Worm (Caenorhabditis elegans): ENCODE data around the gene C14C11.7.

C14C11.7 gene

DNA sequence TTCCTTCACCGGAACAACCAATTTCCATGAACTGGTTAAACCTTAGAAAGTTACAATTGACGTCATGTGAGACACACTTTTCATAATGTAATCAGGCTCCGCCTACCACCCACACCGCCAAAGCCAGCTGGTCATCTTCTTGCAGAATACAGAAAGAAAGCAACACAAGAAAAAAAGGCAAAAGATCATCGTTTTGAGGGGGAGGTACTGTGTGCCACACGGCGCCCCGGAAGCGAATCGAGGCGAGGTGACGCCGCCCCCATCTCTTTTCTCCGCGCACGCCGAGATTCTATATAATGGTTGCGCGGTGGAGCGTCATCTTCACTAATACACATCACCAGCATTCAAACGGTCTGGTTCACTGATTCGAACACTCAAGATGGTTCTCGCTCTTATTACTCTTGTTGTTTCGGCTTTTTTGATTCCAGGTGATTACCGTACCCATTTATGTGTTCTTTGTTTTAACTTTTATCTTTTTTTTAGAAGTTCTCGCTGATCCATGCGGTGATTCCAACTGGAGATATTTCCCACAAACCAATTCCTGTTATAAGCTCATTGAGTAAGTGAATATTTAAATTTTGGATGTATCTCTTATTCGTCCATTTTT lies 34.1 kb upstream of the C14C11.7 start, which contains the start of gene clec-1:
TSS of gene clec-1 (plus strand) at position 320 of the 607 bp plus-strand sequence.
- TF ChIP-seq sma-3 (GFP tag; optimal IDR thresholded peaks at IDR 0.05) (peak; percentile 19), ZK546.5 (tag; optimal IDR thresholded peaks at IDR 0.05) (no peak)

DNA sequence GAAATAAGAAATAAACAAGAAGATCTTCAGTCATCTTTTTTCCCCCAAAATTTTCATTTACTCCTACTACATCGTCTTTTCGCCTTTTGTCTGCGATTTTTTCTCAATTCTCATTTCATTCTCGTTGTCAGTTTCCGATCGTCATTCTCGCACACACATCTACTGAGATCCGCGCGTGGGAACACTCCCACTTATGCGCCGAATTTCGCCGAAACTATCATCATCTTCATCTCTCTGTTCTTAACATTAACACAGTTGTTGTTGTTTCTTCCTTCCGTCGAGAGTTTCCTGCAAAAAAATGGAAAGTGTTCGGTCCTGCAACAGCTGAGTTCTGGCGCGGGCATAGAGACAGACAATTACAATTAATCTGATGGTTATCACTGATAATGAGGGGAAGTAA lies 31.7 kb upstream of the C14C11.7 start:
- TF ChIP-seq nhr-129 (tag; optimal IDR thresholded peaks at IDR 0.05) (peak; percentile 4), sem-4 (tag; optimal IDR thresholded peaks at IDR 0.05) (no peak), nhr-21 (tag; optimal IDR thresholded peaks at IDR 0.05) (peak; percentile 23), ZK546.5 (tag; optimal IDR thresholded peaks at IDR 0.05) (no peak), sma-3 (GFP tag; optimal IDR thresholded peaks at IDR 0.05) (peak; percentile 31), dmd-4 (tag; optimal IDR thresholded peaks at IDR 0.05) (no peak), blmp-1 (tag; optimal IDR thresholded peaks at IDR 0.05; ENCODE audit: insufficient read depth) (no peak), zag-1 (tag; optimal IDR thresholded peaks at IDR 0.05) (no peak), nhr-11 (tag; optimal IDR thresholded peaks at IDR 0.05) (no peak), F13H6.1 (tag; optimal IDR thresholded peaks at IDR 0.05) (no peak), skn-1 (tag; optimal IDR thresholded peaks at IDR 0.05) (no peak), elt-3 (tag; optimal IDR thresholded peaks at IDR 0.05) (no peak), nhr-237 (tag; optimal IDR thresholded peaks at IDR 0.05) (no peak), mbf-1 (tag; optimal IDR thresholded peaks at IDR 0.05) (no peak), egl-27 (tag; optimal IDR thresholded peaks at IDR 0.05) (peak; percentile 38), nhr-77 (tag; optimal IDR thresholded peaks at IDR 0.05) (no peak), nhr-6 (tag; optimal IDR thresholded peaks at IDR 0.05) (no peak), crh-2 (tag; optimal IDR thresholded peaks at IDR 0.05) (no peak), mdl-1 (tag; optimal IDR thresholded peaks at IDR 0.05) (peak in 1 of 2 experiments; percentile 13), nhr-12 (tag; optimal IDR thresholded peaks at IDR 0.05) (no peak), nhr-25 (tag; optimal IDR thresholded peaks at IDR 0.05) (no peak), nhr-23 (tag; optimal IDR thresholded peaks at IDR 0.05) (no peak), sma-9 (GFP tag; optimal IDR thresholded peaks at IDR 0.05) (no peak), sma-9 (tag; optimal IDR thresholded peaks at IDR 0.05) (no peak), Y55F3AM.14 (GFP tag; optimal IDR thresholded peaks at IDR 0.05) (peak; percentile 0), gmeb-1 (tag; optimal IDR thresholded peaks at IDR 0.05) (no peak), alr-1 (tag; optimal IDR thresholded peaks at IDR 0.05) (no peak)

DNA sequence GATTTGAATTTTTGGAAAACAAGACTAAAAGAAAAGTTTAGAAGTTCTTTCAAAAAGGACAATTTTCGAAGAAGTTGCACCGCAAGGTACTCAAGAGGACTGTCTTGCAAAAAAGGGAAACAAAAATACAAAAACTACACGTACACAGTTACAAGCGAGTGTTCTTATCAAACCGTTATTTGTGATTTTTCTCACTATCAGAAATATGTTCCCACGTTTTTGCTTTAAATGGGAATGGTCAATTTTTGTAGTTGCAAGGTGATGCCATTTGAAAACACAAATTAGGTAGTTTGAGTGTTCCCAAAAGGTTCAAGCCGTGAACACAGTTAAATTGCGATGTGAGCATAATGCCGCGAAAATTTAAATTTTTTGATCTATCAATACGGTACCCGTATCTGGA lies 30.3 kb upstream of the C14C11.7 start:
- TF ChIP-seq fos-1 (tag; optimal IDR thresholded peaks at IDR 0.05) (peak; percentile 38), unc-39 (tag; optimal IDR thresholded peaks at IDR 0.05) (no peak)

DNA sequence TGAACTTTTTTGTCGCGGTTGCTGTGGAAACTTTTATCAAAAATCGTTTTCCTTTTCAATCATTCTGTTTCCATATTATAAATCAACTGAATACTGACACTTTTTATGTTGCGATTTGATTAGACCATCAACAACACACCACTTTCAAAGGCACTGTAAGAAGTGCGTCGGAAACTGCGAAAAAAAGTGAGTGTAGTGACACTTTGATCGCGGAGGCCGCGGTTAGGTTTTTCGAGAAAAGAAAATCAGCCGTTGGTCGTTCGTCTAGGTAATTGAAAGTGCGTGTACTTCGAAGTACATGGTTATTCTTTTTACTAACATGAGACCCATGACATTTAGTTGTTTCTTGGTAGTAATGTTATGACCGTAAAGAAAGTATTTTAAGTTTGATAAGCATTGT lies 29.7 kb upstream of the C14C11.7 start:
- TF ChIP-seq nhr-129 (tag; optimal IDR thresholded peaks at IDR 0.05) (peak; percentile 16), sem-4 (tag; optimal IDR thresholded peaks at IDR 0.05) (no peak), blmp-1 (tag; optimal IDR thresholded peaks at IDR 0.05; ENCODE audit: insufficient read depth) (peak; percentile 46)

DNA sequence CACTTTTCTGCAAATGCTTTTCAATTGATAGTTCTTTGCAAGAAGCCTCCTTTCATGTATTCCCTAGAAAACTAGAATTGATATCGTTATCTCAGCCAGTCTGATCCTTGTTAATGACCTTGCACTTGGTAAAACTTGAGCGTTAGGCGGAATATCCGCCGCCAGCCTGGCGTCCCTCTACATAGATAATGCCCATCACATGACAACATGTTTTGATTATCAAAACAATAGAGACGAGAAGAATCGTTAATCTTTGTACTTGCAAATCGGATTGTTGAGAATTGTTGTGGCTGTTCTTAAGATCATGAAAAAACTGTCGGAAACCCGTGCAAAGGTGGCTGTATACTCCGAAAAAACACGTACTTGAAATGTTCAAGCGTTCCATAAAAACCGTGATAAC lies 27.7 kb upstream of the C14C11.7 start:
- TF ChIP-seq nhr-12 (tag; optimal IDR thresholded peaks at IDR 0.05): no peak
- no peak for TF ChIP-seq skn-1 (tag; optimal IDR thresholded peaks at IDR 0.05)
- peak; percentile 26 for TF ChIP-seq nhr-129 (tag; optimal IDR thresholded peaks at IDR 0.05)
- peak; percentile 46 for TF ChIP-seq sma-9 (GFP tag; optimal IDR thresholded peaks at IDR 0.05)
- no peak for TF ChIP-seq sma-9 (tag; optimal IDR thresholded peaks at IDR 0.05)
- TF ChIP-seq nhr-25 (tag; optimal IDR thresholded peaks at IDR 0.05): peak; percentile 48
- TF ChIP-seq sma-3 (GFP tag; optimal IDR thresholded peaks at IDR 0.05): peak; percentile 38
- no peak for TF ChIP-seq ceh-16 (tag; optimal IDR thresholded peaks at IDR 0.05)
- peak; percentile 78 for TF ChIP-seq nhr-21 (tag; optimal IDR thresholded peaks at IDR 0.05)
- TF ChIP-seq gmeb-1 (tag; optimal IDR thresholded peaks at IDR 0.05): peak; percentile 22

DNA sequence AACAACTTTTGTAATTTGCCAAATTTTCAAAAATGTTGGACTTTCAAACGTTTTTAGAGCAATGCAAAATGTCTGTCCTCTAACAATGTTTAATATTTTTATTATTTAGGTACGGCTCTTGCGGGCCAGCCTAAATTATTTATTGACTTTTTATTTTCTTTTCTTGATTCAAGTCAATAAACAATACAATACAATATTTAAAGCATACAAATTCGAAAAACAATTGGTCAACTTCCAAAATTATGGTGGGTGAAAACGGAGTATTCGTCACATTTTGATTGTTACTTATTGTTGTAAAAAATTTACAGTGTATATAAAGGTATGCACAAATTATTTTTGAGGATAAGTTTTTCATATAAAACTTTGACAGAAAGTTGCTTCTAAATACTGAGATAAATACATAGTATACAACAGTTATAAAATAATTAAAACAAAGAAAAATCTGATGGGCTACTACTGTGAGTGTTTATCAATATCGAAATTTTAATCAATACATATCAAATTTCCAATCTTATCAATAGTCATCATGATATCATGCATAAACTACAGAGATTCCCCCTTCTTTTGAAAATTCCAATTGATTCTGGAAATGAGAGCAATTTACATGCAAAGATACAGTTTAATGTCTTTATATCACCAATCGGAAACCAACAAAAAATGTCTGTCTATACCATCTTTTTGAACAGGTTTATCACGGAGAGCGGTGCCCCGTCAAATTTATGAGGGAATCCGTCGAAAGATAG lies 25.9 kb upstream of the C14C11.7 start, which contains the start of gene F25B4.8:
TSS of gene F25B4.8 (minus strand) at position 51 of the 743 bp plus-strand sequence.
- TF ChIP-seq elt-3 (tag; optimal IDR thresholded peaks at IDR 0.05) (no peak), fos-1 (tag; optimal IDR thresholded peaks at IDR 0.05) (peak; percentile 5)

Measured in whole organism, L2 larva.